Fruit fly (Drosophila melanogaster) whole organism, prepupa: ENCODE results near the gene CG6729.

ENCODE experiments used
- CG10669 ChIP-seq: fragments of 200-800 bp; sonication (Bioruptor generic); optimal IDR thresholded peaks from 3 replicates; lab custom pipeline; 2018; ENCODE audit warnings: missing biosample characterization, mild to moderate bottlenecking, missing genetic modification characterization, moderate library complexity
- CG11294 ChIP-seq: fragments of 200-800 bp; sonication (Bioruptor generic); IDR thresholded peaks from 2 replicates; pipeline ENCODE4 v1.3.6; 2022; ENCODE audit warnings: missing biosample characterization, missing genetic modification characterization
- CG11902 ChIP-seq: fragments of 200-800 bp; sonication (Bioruptor generic); optimal IDR thresholded peaks from 3 replicates; lab custom pipeline; 2016; ENCODE audit warnings: missing biosample characterization, missing genetic modification characterization
- CG15336 ChIP-seq: fragments of 200-800 bp; sonication (Bioruptor generic); IDR thresholded peaks from 2 replicates; pipeline ENCODE4 v1.3.6; 2022; ENCODE audit warnings: missing biosample characterization, missing genetic modification characterization
- CG16779 ChIP-seq: fragments of 200-800 bp; sonication (Bioruptor generic); optimal IDR thresholded peaks from 3 replicates; lab custom pipeline; 2017; ENCODE audit warnings: missing biosample characterization, mild to moderate bottlenecking, missing genetic modification characterization
- CG3032 ChIP-seq: fragments of 200-800 bp; optimal IDR thresholded peaks from 2 replicates; lab custom pipeline; 2019; ENCODE audit warnings: missing biosample characterization, mild to moderate bottlenecking, missing genetic modification characterization, moderate library complexity
- CG31627 ChIP-seq: fragments of 200-800 bp; sonication (Bioruptor generic); optimal IDR thresholded peaks from 3 replicates; lab custom pipeline; 2016; ENCODE audit warnings: missing biosample characterization, missing genetic modification characterization
- CG32006 ChIP-seq: fragments of 200-800 bp; sonication (Bioruptor generic); optimal IDR thresholded peaks from 3 replicates; lab custom pipeline; 2017; ENCODE audit warnings: missing biosample characterization, mild to moderate bottlenecking, missing genetic modification characterization
- CG34406 ChIP-seq: fragments of 200-800 bp; sonication (Bioruptor generic); optimal IDR thresholded peaks from 3 replicates; lab custom pipeline; 2016; ENCODE audit warnings: missing biosample characterization, missing genetic modification characterization
- CG6276 ChIP-seq: fragments of 200-800 bp; sonication (Bioruptor generic); optimal IDR thresholded peaks from 2 replicates; lab custom pipeline; 2017; ENCODE audit warnings: missing biosample characterization, mild to moderate bottlenecking, missing genetic modification characterization
- CG6808 ChIP-seq: fragments of 200-800 bp; sonication (Bioruptor generic); optimal IDR thresholded peaks from 3 replicates; lab custom pipeline; 2017; ENCODE audit warnings: missing biosample characterization, missing genetic modification characterization, mild to moderate bottlenecking, moderate library complexity, missing genetic modification reagents
- CG7368 ChIP-seq: fragments of 200-800 bp; sonication (Bioruptor generic); optimal IDR thresholded peaks from 3 replicates; lab custom pipeline; 2016; ENCODE audit warnings: missing biosample characterization, missing genetic modification characterization
- CG8319 ChIP-seq: fragments of 200-800 bp; sonication (Bioruptor generic); optimal IDR thresholded peaks from 3 replicates; lab custom pipeline; 2016; ENCODE audit warnings: missing biosample characterization, missing genetic modification characterization
- CG8632 ChIP-seq: fragments of 200-800 bp; sonication (Bioruptor generic); optimal IDR thresholded peaks from 3 replicates; lab custom pipeline; 2016; ENCODE audit warnings: missing biosample characterization, missing genetic modification characterization
- CG9139 ChIP-seq: fragments of 200-800 bp; sonication (Bioruptor generic); optimal IDR thresholded peaks from 3 replicates; lab custom pipeline; 2017; ENCODE audit warnings: missing biosample characterization, mild to moderate bottlenecking, missing genetic modification characterization
- Eip75B ChIP-seq: fragments of 200-800 bp; sonication (Bioruptor generic); optimal IDR thresholded peaks from 3 replicates; lab custom pipeline; 2016; ENCODE audit warnings: missing biosample characterization, missing genetic modification characterization
- Eip78C ChIP-seq: fragments of 200-800 bp; sonication (Bioruptor generic); peaks from one replicate; lab custom pipeline; 2016; ENCODE audit warnings: missing biosample characterization, missing genetic modification characterization
- Eip93F ChIP-seq: fragments of 200-800 bp; sonication (Bioruptor generic); optimal IDR thresholded peaks from 2 replicates; lab custom pipeline; 2016; ENCODE audit warnings: missing biosample characterization, mild to moderate bottlenecking, missing genetic modification characterization
- Hr38 ChIP-seq: sonication (Bioruptor generic); optimal IDR thresholded peaks from 2 replicates; lab custom pipeline; 2016; ENCODE audit warnings: missing biosample characterization, missing genetic modification characterization
- Hr39 ChIP-seq: fragments of 200-800 bp; sonication (Bioruptor generic); optimal IDR thresholded peaks from 2 replicates; lab custom pipeline; 2016; ENCODE audit warnings: missing biosample characterization, missing genetic modification characterization
- Hr4 ChIP-seq: fragments of 200-800 bp; sonication (Bioruptor generic); optimal IDR thresholded peaks from 3 replicates; lab custom pipeline; 2016; ENCODE audit warnings: missing biosample characterization, missing genetic modification characterization
- Lpt ChIP-seq: fragments of 200-800 bp; sonication (Bioruptor generic); optimal IDR thresholded peaks from 3 replicates; lab custom pipeline; 2016; ENCODE audit warnings: missing biosample characterization, missing genetic modification characterization
- Met ChIP-seq: fragments of 200-800 bp; sonication (Bioruptor generic); optimal IDR thresholded peaks from 3 replicates; lab custom pipeline; 2016; ENCODE audit warnings: missing biosample characterization, missing genetic modification characterization
- Smox ChIP-seq: fragments of 200-800 bp; sonication (Bioruptor generic); optimal IDR thresholded peaks from 3 replicates; lab custom pipeline; 2016; ENCODE audit warnings: missing biosample characterization, missing genetic modification characterization
- Sox102F ChIP-seq: fragments of 200-800 bp; sonication (Bioruptor generic); optimal IDR thresholded peaks from 2 replicates; lab custom pipeline; 2016; ENCODE audit warnings: missing biosample characterization, mild to moderate bottlenecking, missing genetic modification characterization
- achi ChIP-seq: fragments of 200-800 bp; sonication (Bioruptor generic); optimal IDR thresholded peaks from 3 replicates; lab custom pipeline; 2016; ENCODE audit warnings: missing biosample characterization, missing genetic modification characterization
- cyc ChIP-seq: fragments of 200-800 bp; sonication (Bioruptor generic); optimal IDR thresholded peaks from 3 replicates; lab custom pipeline; 2016; ENCODE audit warnings: missing biosample characterization, missing genetic modification characterization
- dac ChIP-seq: fragments of 200-800 bp; sonication (Bioruptor generic); optimal IDR thresholded peaks from 2 replicates; lab custom pipeline; 2017; ENCODE audit warnings: missing biosample characterization, mild to moderate bottlenecking, missing genetic modification characterization
- dsx ChIP-seq: fragments of 200-800 bp; optimal IDR thresholded peaks from 3 replicates; lab custom pipeline; 2019; ENCODE audit warnings: missing biosample characterization, mild to moderate bottlenecking, missing genetic modification characterization, moderate library complexity; ENCODE audit not compliant: poor library complexity, severe bottlenecking
- eg ChIP-seq: fragments of 200-800 bp; sonication (Bioruptor generic); IDR thresholded peaks from 3 replicates; pipeline ENCODE4 v1.3.6; 2022; ENCODE audit warnings: missing biosample characterization, missing genetic modification characterization
- fd85E ChIP-seq: fragments of 200-800 bp; sonication (Bioruptor generic); optimal IDR thresholded peaks from 3 replicates; lab custom pipeline; 2016; ENCODE audit warnings: missing biosample characterization, missing genetic modification characterization
- fkh ChIP-seq: fragments of 200-800 bp; sonication (Bioruptor generic); optimal IDR thresholded peaks from 3 replicates; lab custom pipeline; 2017; ENCODE audit warnings: missing biosample characterization, mild to moderate bottlenecking, missing genetic modification characterization, moderate library complexity
- lz ChIP-seq: fragments of 200-800 bp; sonication (Bioruptor generic); optimal IDR thresholded peaks from 3 replicates; lab custom pipeline; 2016; ENCODE audit warnings: missing biosample characterization, missing genetic modification characterization
- spab ChIP-seq: fragments of 200-800 bp; sonication (Bioruptor generic); optimal IDR thresholded peaks from 2 replicates; lab custom pipeline; 2017; ENCODE audit warnings: missing biosample characterization, mild to moderate bottlenecking, missing genetic modification characterization, missing genetic modification reagents
- svp ChIP-seq: fragments of 200-800 bp; sonication (Bioruptor generic); peaks from one replicate; lab custom pipeline; 2016; ENCODE audit warnings: missing biosample characterization, missing genetic modification characterization
- topi ChIP-seq: fragments of 200-800 bp; sonication (Bioruptor generic); optimal IDR thresholded peaks from 3 replicates; lab custom pipeline; 2016; ENCODE audit warnings: missing biosample characterization, missing genetic modification characterization

CG6729 gene

dm6 chr2L:10703281-10703680 lies 40.5 kb downstream of the CG6729 start, which contains the start of gene CG6415 (continued):
- peak; percentile 71 for TF ChIP-seq CG15336 (GFP tag; lab: Robert Waterston, UW)
- no peak for TF ChIP-seq Smox (GFP tag; lab: Kevin White, UChicago)
- no peak for TF ChIP-seq CG34406 (GFP tag; lab: Kevin White, UChicago)
- TF ChIP-seq CG6808, result no peak
- no peak for TF ChIP-seq CG3032
- TF ChIP-seq fkh (GFP tag; lab: Kevin White, UChicago), result peak; percentile 51
- TF ChIP-seq dac (GFP tag; lab: Kevin White, UChicago), result peak; percentile 5
- no peak for TF ChIP-seq spab (GFP tag; lab: Kevin White, UChicago)
- peak; percentile 71 for TF ChIP-seq Hr4 (GFP tag; lab: Kevin White, UChicago)
- TF ChIP-seq CG7368 (GFP tag; lab: Kevin White, UChicago), result no peak
- TF ChIP-seq CG16779 (tag; lab: Kevin White, UChicago), result no peak
- TF ChIP-seq CG10669 (GFP tag; lab: Kevin White, UChicago), result no peak
- no peak for TF ChIP-seq Lpt (GFP tag; lab: Kevin White, UChicago)
- TF ChIP-seq CG11294 (GFP tag; lab: Robert Waterston, UW), result peak; percentile 64
- TF ChIP-seq CG11902, result no peak
- peak; percentile 22 for TF ChIP-seq Hr39 (GFP tag; lab: Kevin White, UChicago)
- peak; percentile 63 for TF ChIP-seq CG6276 (GFP tag; lab: Kevin White, UChicago)
- TF ChIP-seq achi (GFP tag; lab: Kevin White, UChicago), result no peak
- TF ChIP-seq svp (GFP tag; lab: Kevin White, UChicago), result peak; percentile 97
- TF ChIP-seq dsx (GFP tag; lab: Kevin White, UChicago), result no peak
- TF ChIP-seq lz (GFP tag; lab: Kevin White, UChicago), result peak; percentile 27
- peak; percentile 34 for TF ChIP-seq Met (GFP tag; lab: Kevin White, UChicago)
- no peak for TF ChIP-seq Hr38
- no peak for TF ChIP-seq Eip93F
- TF ChIP-seq CG8632 (GFP tag; lab: Kevin White, UChicago), result no peak
- TF ChIP-seq Sox102F, result no peak
- TF ChIP-seq cyc, result no peak
- TF ChIP-seq CG9139 (GFP tag; lab: Kevin White, UChicago), result no peak
- no peak for TF ChIP-seq CG8319 (GFP tag; lab: Kevin White, UChicago)

- TF ChIP-seq fd85E (GFP tag; lab: Kevin White, UChicago) (no peak), svp (GFP tag; lab: Kevin White, UChicago) (peak; percentile 23), fkh (GFP tag; lab: Kevin White, UChicago) (peak; percentile 15)
Measured at dm6 chr2L:10701499-10702062, 42.2 kb downstream of the CG6729 start, which contains the start of gene Lip1. Lip1 (minus strand) TSS chr2L:10701544.

- TF ChIP-seq Smox (GFP tag; lab: Kevin White, UChicago), result no peak
- TF ChIP-seq eg (GFP tag; lab: Robert Waterston, UW), result 0 out of 3 replicates have a peak, but pooled peaks have one; percentile 13
- peak; percentile 27 for TF ChIP-seq CG32006
- TF ChIP-seq CG31627 (GFP tag; lab: Kevin White, UChicago), result no peak
- no peak for TF ChIP-seq Eip75B (GFP tag; lab: Kevin White, UChicago)
- TF ChIP-seq svp (GFP tag; lab: Kevin White, UChicago), result peak; percentile 18
- no peak for TF ChIP-seq topi (GFP tag; lab: Kevin White, UChicago)
- peak; percentile 81 for TF ChIP-seq Eip78C (GFP tag; lab: Kevin White, UChicago)
- TF ChIP-seq CG9139 (GFP tag; lab: Kevin White, UChicago), result no peak
- no peak for TF ChIP-seq Eip93F
Measured at dm6 chr2L:10697992-10698391, 45.7 kb downstream of the CG6729 start, which contains the start of gene CG7300. CG7300 (minus strand) TSS chr2L:10698043.
